Worm (Caenorhabditis elegans) whole organism, young adult: ENCODE measurements around the gene E02C12.10.

Experiments
- B0019.2 ChIP-seq: fragments of 200-800 bp; sonication (Bioruptor generic); conservative IDR thresholded peaks from 2 replicates; pipeline ENCODE4 v1.3.6; 2022; ENCODE audit warnings: missing genetic modification reagents, missing genetic modification characterization, missing compliant biosample characterization
- B0035.1 ChIP-seq: sonication (generic microtip); optimal IDR thresholded peaks from 2 replicates; lab custom pipeline; 2016; ENCODE audit warnings: missing genetic modification characterization, mild to moderate bottlenecking, missing compliant biosample characterization, missing genotype, missing genetic modification reagents
- B0261.1 ChIP-seq: sonication (generic microtip); optimal IDR thresholded peaks from 2 replicates; lab custom pipeline; 2016; ENCODE audit warnings: mild to moderate bottlenecking, missing genetic modification characterization, moderate library complexity, missing compliant biosample characterization
- C06A6.2 ChIP-seq: fragments of 200-800 bp; sonication (Bioruptor generic); conservative IDR thresholded peaks from 2 replicates; pipeline ENCODE4 v1.3.6; 2022; ENCODE audit warnings: missing genetic modification characterization, missing compliant biosample characterization
- C17E4.6 ChIP-seq: fragments of 200-800 bp; sonication (Bioruptor generic); IDR thresholded peaks from 2 replicates; pipeline ENCODE4 v1.3.6; 2022; ENCODE audit warnings: missing genetic modification reagents, missing genetic modification characterization, missing compliant biosample characterization
- F37B4.10 ChIP-seq: fragments of 200-800 bp; sonication (Bioruptor generic); IDR thresholded peaks from 2 replicates; pipeline ENCODE4 v1.3.6; 2022; ENCODE audit warnings: missing genetic modification characterization, missing compliant biosample characterization
- F57A8.1 ChIP-seq: fragments of 200-800 bp; sonication (Bioruptor generic); optimal IDR thresholded peaks from 2 replicates; lab custom pipeline; 2018; ENCODE audit warnings: mild to moderate bottlenecking, missing genetic modification characterization, moderate library complexity, missing compliant biosample characterization
- K11D2.4 ChIP-seq: fragments of 200-800 bp; sonication (Bioruptor generic); IDR thresholded peaks from 2 replicates; pipeline ENCODE4 v1.3.6; 2022; ENCODE audit warnings: missing genetic modification reagents, missing genetic modification characterization, missing compliant biosample characterization
- K12H6.12 ChIP-seq: fragments of 200-800 bp; sonication (Bioruptor generic); optimal IDR thresholded peaks from 2 replicates; lab custom pipeline; 2018; ENCODE audit warnings: mild to moderate bottlenecking, missing genetic modification characterization, missing compliant biosample characterization
- T07F8.4 ChIP-seq: sonication (generic microtip); optimal IDR thresholded peaks from 2 replicates; lab custom pipeline; 2016; ENCODE audit warnings: mild to moderate bottlenecking, missing genetic modification characterization, moderate library complexity, missing compliant biosample characterization
- Y53F4B.3 ChIP-seq: fragments of 200-800 bp; sonication (Bioruptor generic); IDR thresholded peaks from 2 replicates; pipeline ENCODE4 v1.3.6; 2022; ENCODE audit warnings: missing genetic modification reagents, missing genetic modification characterization, missing compliant biosample characterization
- Y67H2A.10 ChIP-seq: fragments of 200-800 bp; sonication (Bioruptor generic); conservative IDR thresholded peaks from 2 replicates; pipeline ENCODE4 v1.3.6; 2022; ENCODE audit warnings: missing genetic modification reagents, missing genetic modification characterization, missing compliant biosample characterization
- Y95B8A.8 ChIP-seq: fragments of 200-800 bp; sonication (Bioruptor generic); IDR thresholded peaks from 2 replicates; pipeline ENCODE4 v1.3.6; 2022; ENCODE audit warnings: missing genetic modification reagents, missing genetic modification characterization, missing compliant biosample characterization
- akir-1 ChIP-seq: fragments of 200-800 bp; sonication (Bioruptor generic); optimal IDR thresholded peaks from 2 replicates; lab custom pipeline; 2018; ENCODE audit warnings: mild to moderate bottlenecking, missing genetic modification characterization, moderate library complexity, missing compliant biosample characterization
- aptf-3 ChIP-seq: fragments of 200-800 bp; sonication (Bioruptor generic); IDR thresholded peaks from 2 replicates; pipeline ENCODE4 v1.3.6; 2022; ENCODE audit warnings: missing genetic modification characterization, missing compliant biosample characterization
- atf-7 ChIP-seq: sonication (generic microtip); optimal IDR thresholded peaks from 2 replicates; lab custom pipeline; 2017; ENCODE audit warnings: mild to moderate bottlenecking, missing genetic modification characterization, missing compliant biosample characterization
- attf-6 ChIP-seq: fragments of 200-800 bp; sonication (Bioruptor generic); IDR thresholded peaks from 2 replicates; pipeline ENCODE4 v1.3.6; 2022; ENCODE audit warnings: missing genetic modification reagents, missing genetic modification characterization, missing compliant biosample characterization
- bed-2 ChIP-seq: fragments of 200-800 bp; sonication (Bioruptor generic); IDR thresholded peaks from 2 replicates; pipeline ENCODE4 v1.3.6; 2022; ENCODE audit warnings: missing genetic modification reagents, missing genetic modification characterization, missing compliant biosample characterization
- ccch-3 ChIP-seq: fragments of 200-800 bp; sonication (Bioruptor generic); optimal IDR thresholded peaks from 2 replicates; lab custom pipeline; 2018; ENCODE audit warnings: mild to moderate bottlenecking, missing genetic modification characterization, missing compliant biosample characterization
- ceh-40 ChIP-seq: fragments of 200-800 bp; sonication (Bioruptor generic); IDR thresholded peaks from 2 replicates; pipeline ENCODE4 v1.3.6; 2022; ENCODE audit warnings: missing genetic modification characterization, missing compliant biosample characterization
- ceh-91 ChIP-seq: fragments of 200-800 bp; sonication (Bioruptor generic); IDR thresholded peaks from 2 replicates; pipeline ENCODE4 v1.3.6; 2022; ENCODE audit warnings: missing genetic modification reagents, missing genetic modification characterization, missing compliant biosample characterization
- die-1 ChIP-seq: sonication (generic microtip); optimal IDR thresholded peaks from 2 replicates; lab custom pipeline; 2016; ENCODE audit warnings: missing genotype, mild to moderate bottlenecking, missing genetic modification characterization, missing compliant biosample characterization
- dpl-1 ChIP-seq: fragments of 150-350 bp; optimal IDR thresholded peaks from 2 replicates; lab custom pipeline; 2014; ENCODE audit warnings: missing biosample characterization, missing genetic modification reagents, missing genetic modification characterization
- egl-44 ChIP-seq: fragments of 200-800 bp; sonication (Bioruptor generic); IDR thresholded peaks from 2 replicates; pipeline ENCODE4 v1.3.6; 2022; ENCODE audit warnings: missing genetic modification reagents, missing genetic modification characterization, missing compliant biosample characterization
- him-1 ChIP-seq: sonication (generic microtip); optimal IDR thresholded peaks from 2 replicates; lab custom pipeline; 2016; ENCODE audit warnings: missing genotype, missing genetic modification reagents, missing genetic modification characterization, missing compliant biosample characterization
- hmg-20 ChIP-seq: fragments of 200-800 bp; sonication (Bioruptor generic); IDR thresholded peaks from 2 replicates; pipeline ENCODE4 v1.3.6; 2022; ENCODE audit warnings: missing genetic modification reagents, missing genetic modification characterization, missing compliant biosample characterization
- lag-1 ChIP-seq: fragments of 200-800 bp; sonication (Bioruptor generic); IDR thresholded peaks from 2 replicates; pipeline ENCODE4 v1.3.6; 2022; ENCODE audit warnings: missing genetic modification reagents, missing genetic modification characterization, missing compliant biosample characterization
- lin-35 ChIP-seq, 3 experiments: fragments of 150-350 bp in 2 of 3; sonication (generic microtip) in 1 of 3; optimal IDR thresholded peaks; 2 replicates each; lab custom pipeline; 2014 to 2018; ENCODE audit warnings: missing biosample characterization in 3 of 3, missing genetic modification characterization in 3 of 3, missing genetic modification reagents in 3 of 3
- lir-1 ChIP-seq: fragments of 200-800 bp; sonication (Bioruptor generic); conservative IDR thresholded peaks from 2 replicates; pipeline ENCODE4 v1.3.6; 2022; ENCODE audit warnings: missing genetic modification reagents, missing genetic modification characterization, missing compliant biosample characterization
- madf-10 ChIP-seq: sonication (generic microtip); optimal IDR thresholded peaks from 2 replicates; lab custom pipeline; 2016; ENCODE audit warnings: mild to moderate bottlenecking, missing genetic modification characterization, missing compliant biosample characterization
- madf-8 ChIP-seq: fragments of 200-800 bp; sonication (Bioruptor generic); conservative IDR thresholded peaks from 2 replicates; pipeline ENCODE4 v1.3.6; 2022; ENCODE audit warnings: missing genetic modification reagents, missing genetic modification characterization, missing compliant biosample characterization
- mcd-1 ChIP-seq: fragments of 200-800 bp; sonication (Bioruptor generic); IDR thresholded peaks from 2 replicates; pipeline ENCODE4 v1.3.6; 2022; ENCODE audit warnings: missing genetic modification reagents, missing genetic modification characterization, missing compliant biosample characterization
- nfya-2 ChIP-seq: fragments of 200-800 bp; sonication (Bioruptor generic); IDR thresholded peaks from 2 replicates; pipeline ENCODE4 v1.3.6; 2022; ENCODE audit warnings: missing genetic modification reagents, missing genetic modification characterization, missing compliant biosample characterization
- nfyb-1 ChIP-seq: fragments of 200-800 bp; sonication (Bioruptor generic); IDR thresholded peaks from 2 replicates; pipeline ENCODE4 v1.3.6; 2022; ENCODE audit warnings: missing genetic modification reagents, missing genetic modification characterization, missing compliant biosample characterization
- nhr-120 ChIP-seq: fragments of 200-800 bp; sonication (Bioruptor generic); IDR thresholded peaks from 2 replicates; pipeline ENCODE4 v1.3.6; 2022; ENCODE audit warnings: missing genetic modification characterization, missing compliant biosample characterization
- nhr-80 ChIP-seq: sonication (generic microtip); optimal IDR thresholded peaks from 2 replicates; lab custom pipeline; 2016; ENCODE audit warnings: missing genetic modification characterization, missing compliant biosample characterization
- nhr-90 ChIP-seq: sonication (generic microtip); optimal IDR thresholded peaks from 2 replicates; lab custom pipeline; 2016; ENCODE audit warnings: missing genotype, mild to moderate bottlenecking, missing genetic modification characterization, missing compliant biosample characterization
- rcor-1 ChIP-seq: fragments of 200-800 bp; sonication (Bioruptor generic); IDR thresholded peaks from 2 replicates; pipeline ENCODE4 v1.3.6; 2022; ENCODE audit warnings: missing genetic modification reagents, missing genetic modification characterization, missing compliant biosample characterization
- rpc-1 ChIP-seq, 2 experiments: fragments of 150-350 bp in 1 of 2; sonication (generic microtip) in 1 of 2; optimal IDR thresholded peaks; 2 replicates each; lab custom pipeline; 2014 to 2018; ENCODE audit warnings: missing biosample characterization in 1 of 2, missing genetic modification characterization in 1 of 2, missing genetic modification reagents in 1 of 2, missing genotype in 1 of 2
- snpc-1.1 ChIP-seq: sonication (generic microtip); optimal IDR thresholded peaks from 2 replicates; lab custom pipeline; 2017; ENCODE audit warnings: missing genetic modification characterization, mild to moderate bottlenecking, missing compliant biosample characterization, antibody characterized with exemption, moderate library complexity, missing genotype, missing genetic modification reagents; ENCODE audit not compliant: insufficient read depth
- snpc-4 ChIP-seq, 5 experiments: fragments of 150-350 bp in 1 of 5; sonication (generic microtip) in 4 of 5; optimal IDR thresholded peaks; 2 replicates each; lab custom pipeline; 2014 to 2018; ENCODE audit warnings: missing genetic modification characterization in 5 of 5, missing biosample characterization in 3 of 5, antibody characterized with exemption in 2 of 5, mild to moderate bottlenecking in 2 of 5, missing compliant biosample characterization in 2 of 5, missing genotype in 2 of 5, moderate library complexity in 2 of 5, missing genetic modification reagents in 1 of 5
- tbx-9 ChIP-seq: sonication (generic microtip); optimal IDR thresholded peaks from 2 replicates; lab custom pipeline; 2016; ENCODE audit warnings: borderline replicate concordance, missing genetic modification characterization, inconsistent platforms, missing compliant biosample characterization
- ztf-25 ChIP-seq: fragments of 200-800 bp; sonication (Bioruptor generic); IDR thresholded peaks from 2 replicates; pipeline ENCODE4 v1.3.6; 2022; ENCODE audit warnings: missing genetic modification reagents, missing genetic modification characterization, missing compliant biosample characterization
- ztf-26 ChIP-seq: sonication (generic microtip); optimal IDR thresholded peaks from 2 replicates; lab custom pipeline; 2017; ENCODE audit warnings: missing genetic modification characterization, missing compliant biosample characterization
- ztf-3 ChIP-seq: fragments of 200-800 bp; sonication (Bioruptor generic); optimal IDR thresholded peaks from 2 replicates; lab custom pipeline; 2018; ENCODE audit warnings: mild to moderate bottlenecking, missing genetic modification characterization, missing compliant biosample characterization

The E02C12.10 gene

DNA sequence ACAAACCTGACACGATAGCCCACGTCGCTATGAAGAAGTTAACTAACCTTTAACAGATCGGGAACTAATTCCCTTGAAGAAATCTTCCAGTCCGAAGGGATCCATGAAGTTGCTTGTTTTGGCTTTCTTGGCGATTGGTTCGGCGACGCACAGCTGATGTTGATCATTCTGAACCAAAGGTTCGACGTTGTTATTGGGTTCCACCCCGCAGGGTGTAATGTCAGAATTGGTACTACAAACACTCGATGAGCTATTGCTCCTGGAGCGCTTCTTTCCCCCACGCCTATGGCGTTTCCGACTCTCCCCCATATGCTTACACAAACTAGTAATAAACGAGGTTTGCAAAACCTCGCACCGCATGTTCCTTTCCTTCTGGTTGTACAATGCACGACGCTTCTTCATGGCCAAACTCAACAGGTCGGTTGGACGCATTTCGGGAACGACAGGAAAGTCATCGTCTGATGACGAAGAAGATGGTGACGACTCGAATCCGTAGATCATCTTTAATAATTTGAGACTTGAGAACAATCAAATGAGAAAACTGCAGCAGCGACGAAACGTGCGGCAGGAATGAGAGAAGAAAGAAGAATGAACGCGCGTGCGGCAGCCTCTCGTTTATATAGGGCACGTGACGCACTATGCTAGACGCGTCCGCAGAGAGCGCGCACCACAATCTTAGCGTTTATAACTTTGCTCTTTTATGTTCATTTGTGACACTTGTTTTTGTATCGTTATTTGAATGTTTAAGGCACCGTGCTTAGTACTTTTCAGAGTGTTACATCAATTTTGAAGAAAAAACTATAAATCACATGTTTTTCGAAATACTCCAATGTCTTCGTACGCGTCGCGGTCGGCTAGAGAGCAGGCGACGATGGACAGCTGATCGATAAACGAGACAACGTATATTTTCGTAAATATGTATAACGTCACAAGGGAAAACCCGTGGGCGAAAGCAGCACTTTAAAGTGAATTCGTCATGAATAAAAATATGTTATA, 34.3 kb downstream of the E02C12.10 start, which contains the start of gene tos-1 (continued):
- TF ChIP-seq tbx-9 (tag; lab: Kevin White, UChicago): no peak
- no peak for TF ChIP-seq egl-44 (GFP tag; lab: Robert Waterston, UW)
- TF ChIP-seq C17E4.6 (GFP tag; lab: Robert Waterston, UW): peak; percentile 86
- peak; percentile 99 for TF ChIP-seq K12H6.12 (tag; lab: Kevin White, UChicago)
- TF ChIP-seq atf-7 (tag; lab: Kevin White, UChicago): peak; percentile 99
- peak; percentile 60; the same call in 1 of the 2 replicates for TF ChIP-seq B0019.2 (GFP tag; lab: Robert Waterston, UW)
- TF ChIP-seq nfyb-1 (GFP tag; lab: Robert Waterston, UW): peak; percentile 96
- no peak for TF ChIP-seq nhr-120
- TF ChIP-seq T07F8.4 (tag; lab: Kevin White, UChicago): peak; percentile 21
- peak; percentile 97 for TF ChIP-seq K11D2.4
- TF ChIP-seq mcd-1 (GFP tag; lab: Robert Waterston, UW): peak; percentile 88
- TF ChIP-seq ztf-25 (GFP tag; lab: Robert Waterston, UW): 0 out of 2 replicates have a peak, but pooled peaks have one; percentile 52
- peak; percentile 81 for TF ChIP-seq rcor-1 (GFP tag; lab: Robert Waterston, UW)
- peak; percentile 98 for TF ChIP-seq Y67H2A.10 (GFP tag; lab: Robert Waterston, UW)
- peak; percentile 96 for TF ChIP-seq madf-10 (tag; lab: Kevin White, UChicago)
- peak in 2 of 3 experiments; percentile 80 to 85 for TF ChIP-seq lin-35 (GFP tag; optimal IDR thresholded peaks at IDR 0.05; lab: Kevin White, UChicago)
- peak; percentile 44 for TF ChIP-seq dpl-1 (GFP tag; lab: Kevin White, UChicago)
- peak; percentile 4 for TF ChIP-seq akir-1
- no peak for TF ChIP-seq F57A8.1 (GFP tag; lab: Kevin White, UChicago)
- TF ChIP-seq ccch-3 (GFP tag; lab: Kevin White, UChicago): peak; percentile 9
- TF ChIP-seq ztf-3 (GFP tag; lab: Kevin White, UChicago): peak; percentile 86
- no peak for TF ChIP-seq him-1 (tag; lab: Kevin White, UChicago)
- TF ChIP-seq die-1 (tag; lab: Kevin White, UChicago): peak; percentile 88
- TF ChIP-seq snpc-1.1 (tag; lab: Kevin White, UChicago): no peak
- TF ChIP-seq ceh-40: no peak
- peak; percentile 96 for TF ChIP-seq Y95B8A.8 (GFP tag; lab: Robert Waterston, UW)
- 0 out of 2 replicates have a peak, but pooled peaks have one; percentile 14 for TF ChIP-seq madf-8 (GFP tag; lab: Robert Waterston, UW)
- no peak for TF ChIP-seq lag-1 (GFP tag; lab: Robert Waterston, UW)
- peak; percentile 43 for TF ChIP-seq B0261.1 (tag; lab: Kevin White, UChicago)
- TF ChIP-seq attf-6 (GFP tag; lab: Robert Waterston, UW): 0 out of 2 replicates have a peak, but pooled peaks have one; percentile 22
- peak; percentile 92 for TF ChIP-seq nhr-90 (tag; lab: Kevin White, UChicago)
- 0 out of 2 replicates have a peak, but pooled peaks have one; percentile 63 for TF ChIP-seq F37B4.10 (GFP tag; lab: Robert Waterston, UW)
- TF ChIP-seq ceh-91 (GFP tag; lab: Robert Waterston, UW): peak; percentile 71
- TF ChIP-seq snpc-4 (GFP tag; optimal IDR thresholded peaks at IDR 0.05; lab: Kevin White, UChicago): peak; percentile 27
- TF ChIP-seq snpc-4 (tag; optimal IDR thresholded peaks at IDR 0.05; lab: Kevin White, UChicago): peak; percentile 70 to 87 (median 80)
- no peak for TF ChIP-seq rpc-1 (optimal IDR thresholded peaks at IDR 0.05; lab: Kevin White, UChicago)
- no peak for TF ChIP-seq rpc-1 (tag; optimal IDR thresholded peaks at IDR 0.05; lab: Kevin White, UChicago)
- TF ChIP-seq lir-1 (GFP tag; lab: Robert Waterston, UW): peak; percentile 94
- TF ChIP-seq nhr-80 (tag; lab: Kevin White, UChicago): peak; percentile 94
- TF ChIP-seq aptf-3 (GFP tag; lab: Robert Waterston, UW): no peak
- TF ChIP-seq Y53F4B.3 (GFP tag; lab: Robert Waterston, UW): peak; percentile 7; the same call in 1 of the 2 replicates
- no peak for TF ChIP-seq nfya-2 (GFP tag; lab: Robert Waterston, UW)
- TF ChIP-seq bed-2 (GFP tag; lab: Robert Waterston, UW): no peak
- peak; percentile 91 for TF ChIP-seq B0035.1 (tag; lab: Kevin White, UChicago)
- TF ChIP-seq C06A6.2 (GFP tag; lab: Robert Waterston, UW): peak; percentile 95
- no peak for TF ChIP-seq hmg-20 (GFP tag; lab: Robert Waterston, UW)
- peak; percentile 99 for TF ChIP-seq ztf-26 (tag; lab: Kevin White, UChicago)
